Worm (Caenorhabditis elegans) whole organism, L1 larva: ENCODE measurements around the gene Y39A1A.31.
A peak's percentile ranks its signal among the peaks of the same experiment; 100 is the strongest.

Experiments
- C04F5.9 ChIP-seq: sonication (generic microtip); optimal IDR thresholded peaks from 2 replicates; lab custom pipeline; 2016; ENCODE audit warnings: missing genetic modification characterization, missing compliant biosample characterization
- C34B4.2 ChIP-seq: sonication (generic microtip); optimal IDR thresholded peaks from 2 replicates; lab custom pipeline; 2017; ENCODE audit warnings: mild to moderate bottlenecking, missing genetic modification characterization, missing compliant biosample characterization
- F16B12.6 ChIP-seq: fragments of 150-350 bp; optimal IDR thresholded peaks from 2 replicates; lab custom pipeline; 2014; ENCODE audit warnings: missing biosample characterization, missing genetic modification characterization
- aha-1 ChIP-seq: fragments of 150-350 bp; optimal IDR thresholded peaks from 2 replicates; lab custom pipeline; 2014; ENCODE audit warnings: missing biosample characterization, missing genetic modification characterization
- aly-2 ChIP-seq: fragments of 150-350 bp; optimal IDR thresholded peaks from 2 replicates; lab custom pipeline; 2014; ENCODE audit warnings: missing biosample characterization, missing genetic modification characterization
- ama-1 ChIP-seq: fragments of 150-350 bp; optimal IDR thresholded peaks from 2 replicates; lab custom pipeline; 2014
- blmp-1 ChIP-seq: fragments of 150-350 bp; optimal IDR thresholded peaks from 2 replicates; lab custom pipeline; 2014; ENCODE audit warnings: missing biosample characterization, missing genetic modification characterization
- ceh-63 ChIP-seq: fragments of 200-800 bp; sonication (Bioruptor generic); optimal IDR thresholded peaks from 2 replicates; lab custom pipeline; 2018; ENCODE audit warnings: mild to moderate bottlenecking, missing genetic modification characterization, missing compliant biosample characterization
- ceh-8 ChIP-seq: fragments of 200-800 bp; sonication (Bioruptor generic); optimal IDR thresholded peaks from 2 replicates; lab custom pipeline; 2018; ENCODE audit warnings: mild to moderate bottlenecking, missing genetic modification characterization, moderate library complexity, missing compliant biosample characterization
- ceh-82 ChIP-seq, 3 experiments: fragments of 150-350 bp in 1 of 3; sonication (generic microtip) in 2 of 3; optimal IDR thresholded peaks; 2 replicates each; lab custom pipeline; 2014 to 2017; ENCODE audit warnings: missing biosample characterization in 3 of 3, missing genetic modification characterization in 3 of 3
- ceh-88 ChIP-seq: fragments of 200-800 bp; sonication (Bioruptor generic); IDR thresholded peaks from 2 replicates; pipeline ENCODE4 v1.3.6; 2022; ENCODE audit warnings: missing genetic modification characterization, missing compliant biosample characterization
- ces-1 ChIP-seq: fragments of 150-350 bp; optimal IDR thresholded peaks from 2 replicates; lab custom pipeline; 2014; ENCODE audit warnings: missing biosample characterization, missing genetic modification reagents, missing genetic modification characterization
- dpl-1 ChIP-seq, 3 experiments: fragments of 150-350 bp in 2 of 3; sonication (generic microtip) in 1 of 3; optimal IDR thresholded peaks; 2 replicates each; lab custom pipeline; 2014 to 2017; ENCODE audit warnings: missing biosample characterization in 3 of 3, missing genetic modification characterization in 3 of 3, missing genetic modification reagents in 3 of 3
- dsc-1 ChIP-seq: sonication (generic microtip); optimal IDR thresholded peaks from 2 replicates; lab custom pipeline; 2016; ENCODE audit warnings: mild to moderate bottlenecking, missing genetic modification characterization, missing compliant biosample characterization
- efl-1 ChIP-seq, 4 experiments: fragments of 150-350 bp; optimal IDR thresholded peaks in 3 of 4; peaks in 1 of 4; 1 replicate in 1 of 4; 2 replicates in 3 of 4; lab custom pipeline; 2014; ENCODE audit warnings: missing biosample characterization in 2 of 4, missing genetic modification characterization in 2 of 4, missing genetic modification reagents in 2 of 4
- egl-13 ChIP-seq: sonication (generic microtip); optimal IDR thresholded peaks from 2 replicates; lab custom pipeline; 2016; ENCODE audit warnings: missing genotype, missing genetic modification reagents, missing genetic modification characterization, missing compliant biosample characterization
- elt-2 ChIP-seq: sonication (generic microtip); optimal IDR thresholded peaks from 2 replicates; lab custom pipeline; 2016; ENCODE audit warnings: missing genetic modification characterization, mild to moderate bottlenecking, inconsistent platforms, missing compliant biosample characterization, missing genetic modification reagents
- ets-5 ChIP-seq: fragments of 200-800 bp; sonication (Bioruptor generic); IDR thresholded peaks from 2 replicates; pipeline ENCODE4 v1.3.6; 2022; ENCODE audit warnings: missing genetic modification characterization, missing compliant biosample characterization
- fkh-4 ChIP-seq: sonication (generic microtip); optimal IDR thresholded peaks from 2 replicates; lab custom pipeline; 2016; ENCODE audit warnings: missing compliant biosample characterization, missing genetic modification characterization, borderline replicate concordance
- hlh-17 ChIP-seq: fragments of 200-800 bp; sonication (Bioruptor generic); optimal IDR thresholded peaks from 2 replicates; lab custom pipeline; 2018; ENCODE audit warnings: missing genetic modification characterization, mild to moderate bottlenecking, missing compliant biosample characterization, moderate library complexity, borderline replicate concordance
- lin-13 ChIP-seq: fragments of 150-350 bp; optimal IDR thresholded peaks from 2 replicates; lab custom pipeline; 2014; ENCODE audit warnings: missing biosample characterization, missing genetic modification reagents, missing genetic modification characterization
- lin-15B ChIP-seq: fragments of 150-350 bp; sonication (generic microtip); optimal IDR thresholded peaks from 3 replicates; lab custom pipeline; 2014; ENCODE audit warnings: missing biosample characterization, missing genetic modification characterization
- lin-35 ChIP-seq, 2 experiments: fragments of 150-350 bp; optimal IDR thresholded peaks; 2 replicates each; lab custom pipeline; 2014; ENCODE audit warnings: missing biosample characterization in 2 of 2, missing genetic modification characterization in 2 of 2, missing genetic modification reagents in 2 of 2
- lin-39 ChIP-seq: fragments of 150-350 bp; optimal IDR thresholded peaks from 2 replicates; lab custom pipeline; 2014; ENCODE audit warnings: missing biosample characterization, missing genetic modification reagents, missing genetic modification characterization
- lir-3 ChIP-seq: sonication (generic microtip); optimal IDR thresholded peaks from 2 replicates; lab custom pipeline; 2016; ENCODE audit warnings: mild to moderate bottlenecking, missing genetic modification characterization, moderate library complexity, missing compliant biosample characterization; ENCODE audit not compliant: poor library complexity
- mab-9 ChIP-seq: fragments of 200-800 bp; sonication (Bioruptor generic); IDR thresholded peaks from 2 replicates; pipeline ENCODE4 v1.3.6; 2022; ENCODE audit warnings: missing genetic modification reagents, missing genetic modification characterization, missing compliant biosample characterization
- nhr-12 ChIP-seq: sonication (generic microtip); optimal IDR thresholded peaks from 2 replicates; lab custom pipeline; 2017; ENCODE audit warnings: missing biosample characterization, missing genetic modification characterization
- nhr-28 ChIP-seq: fragments of 150-350 bp; optimal IDR thresholded peaks from 2 replicates; lab custom pipeline; 2014; ENCODE audit warnings: missing biosample characterization, missing genetic modification characterization
- nhr-84 ChIP-seq: sonication (generic microtip); optimal IDR thresholded peaks from 2 replicates; lab custom pipeline; 2017; ENCODE audit warnings: missing biosample characterization, missing genetic modification characterization
- nhr-85 ChIP-seq: sonication (generic microtip); peaks from one replicate; lab custom pipeline; 2016; ENCODE audit warnings: missing genetic modification characterization, inconsistent platforms, missing compliant biosample characterization
- nhr-90 ChIP-seq: sonication (generic microtip); optimal IDR thresholded peaks from 2 replicates; lab custom pipeline; 2016; ENCODE audit warnings: mild to moderate bottlenecking, missing genetic modification characterization, missing compliant biosample characterization; ENCODE audit not compliant: poor library complexity
- rnt-1 ChIP-seq: sonication (generic microtip); optimal IDR thresholded peaks from 2 replicates; lab custom pipeline; 2016; ENCODE audit warnings: mild to moderate bottlenecking, missing genetic modification characterization, moderate library complexity, missing compliant biosample characterization
- skn-1 ChIP-seq: fragments of 150-350 bp; optimal IDR thresholded peaks from 2 replicates; lab custom pipeline; 2014; ENCODE audit warnings: missing biosample characterization, missing genetic modification characterization
- snpc-4 ChIP-seq: fragments of 150-350 bp; optimal IDR thresholded peaks from 2 replicates; lab custom pipeline; 2014; ENCODE audit warnings: missing biosample characterization, missing genetic modification characterization
- snu-23 ChIP-seq: sonication (generic microtip); optimal IDR thresholded peaks from 2 replicates; lab custom pipeline; 2016; ENCODE audit warnings: missing genetic modification characterization, missing compliant biosample characterization
- sox-4 ChIP-seq: sonication (generic microtip); optimal IDR thresholded peaks from 2 replicates; lab custom pipeline; 2016; ENCODE audit warnings: missing genetic modification characterization, missing compliant biosample characterization
- sptf-1 ChIP-seq: fragments of 150-350 bp; optimal IDR thresholded peaks from 2 replicates; lab custom pipeline; 2014; ENCODE audit warnings: missing biosample characterization, missing genetic modification characterization
- tbx-2 ChIP-seq: sonication (generic microtip); optimal IDR thresholded peaks from 2 replicates; lab custom pipeline; 2016; ENCODE audit warnings: missing genetic modification characterization, missing compliant biosample characterization
- unc-130 ChIP-seq: fragments of 150-350 bp; optimal IDR thresholded peaks from 2 replicates; lab custom pipeline; 2017; ENCODE audit warnings: missing biosample characterization, missing genetic modification characterization, inconsistent platforms
- unc-86 ChIP-seq: sonication (generic microtip); optimal IDR thresholded peaks from 2 replicates; lab custom pipeline; 2016; ENCODE audit warnings: missing genetic modification characterization, missing compliant biosample characterization
- zag-1 ChIP-seq: fragments of 150-350 bp; optimal IDR thresholded peaks from 2 replicates; lab custom pipeline; 2014; ENCODE audit warnings: missing biosample characterization, missing genetic modification characterization
- zip-4 ChIP-seq: fragments of 200-800 bp; sonication (Bioruptor generic); optimal IDR thresholded peaks from 2 replicates; lab custom pipeline; 2018; ENCODE audit warnings: mild to moderate bottlenecking, missing genetic modification characterization, moderate library complexity, missing compliant biosample characterization

Gene Y39A1A.31

DNA sequence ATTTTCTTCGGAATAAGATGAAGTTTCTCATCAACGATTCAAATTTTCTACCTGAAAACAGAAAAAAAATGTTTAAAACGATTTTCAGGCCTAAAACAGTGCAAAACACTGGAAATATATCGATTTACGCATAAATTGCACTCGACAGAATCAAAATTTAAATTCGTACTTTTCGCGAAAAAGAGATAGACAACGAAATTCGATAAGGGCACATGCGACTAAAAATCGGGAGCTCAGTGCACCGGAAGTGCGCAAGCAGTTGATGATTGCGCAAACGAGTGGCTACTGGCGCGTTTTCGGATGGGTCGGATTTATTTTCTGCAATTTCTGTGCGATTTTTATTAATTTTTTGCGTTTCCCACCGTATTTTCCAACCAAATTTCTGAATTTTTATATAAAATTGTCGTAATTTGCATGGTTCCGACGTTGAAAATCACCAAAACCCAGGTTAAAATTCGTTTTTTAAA lies 18.0 kb upstream of the Y39A1A.31 start, which contains the start of the genes Y39A1A.21 and Y39A1A.22 (continued):
- TF ChIP-seq sox-4 (peak; percentile 76), nhr-85 (peak; percentile 94), dsc-1 (tag; lab: Kevin White, UChicago) (peak; percentile 91), elt-2 (tag; lab: Kevin White, UChicago) (peak; percentile 49), nhr-90 (tag; lab: Kevin White, UChicago) (peak; percentile 86), skn-1 (peak; percentile 53), zag-1 (no peak), efl-1 (optimal IDR thresholded peaks at IDR 0.05; lab: Kevin White, UChicago) (peak; percentile 84 to 86), efl-1 (GFP tag; optimal IDR thresholded peaks at IDR 0.05 in 1 of 2; lab: Kevin White, UChicago) (peak; percentile 80 to 98), aly-2 (tag; lab: Kevin White, UChicago) (peak; percentile 86), unc-130 (tag; lab: Kevin White, UChicago) (peak; percentile 73), lir-3 (tag; lab: Kevin White, UChicago) (no peak), ceh-8 (peak; percentile 60), hlh-17 (GFP tag; lab: Kevin White, UChicago) (no peak), ceh-88 (GFP tag; lab: Robert Waterston, UW) (peak; percentile 45; the same call in 1 of the 2 replicates), zip-4 (GFP tag; lab: Kevin White, UChicago) (peak; percentile 76), blmp-1 (no peak), C04F5.9 (peak; percentile 28), aha-1 (tag; lab: Kevin White, UChicago) (peak; percentile 43), ama-1 (lab: Kevin White, UChicago) (no peak), unc-86 (tag; lab: Kevin White, UChicago) (peak; percentile 82), rnt-1 (tag; lab: Kevin White, UChicago) (peak; percentile 92), egl-13 (tag; lab: Kevin White, UChicago) (peak; percentile 64), ceh-63 (GFP tag; lab: Kevin White, UChicago) (no peak), dpl-1 (GFP tag; optimal IDR thresholded peaks at IDR 0.05; lab: Kevin White, UChicago) (peak; percentile 79 to 85 (median 82)), sptf-1 (tag; lab: Kevin White, UChicago) (no peak), mab-9 (GFP tag; lab: Robert Waterston, UW) (peak; percentile 80), snu-23 (GFP tag; lab: Kevin White, UChicago) (peak; percentile 90), lin-15B (tag; lab: Kevin White, UChicago) (peak; percentile 69), nhr-84 (no peak), C34B4.2 (tag; lab: Kevin White, UChicago) (peak; percentile 20), ces-1 (GFP tag; lab: Kevin White, UChicago) (no peak), lin-35 (GFP tag; optimal IDR thresholded peaks at IDR 0.05; lab: Kevin White, UChicago) (peak; percentile 83 to 88), snpc-4 (tag; lab: Kevin White, UChicago) (peak; percentile 79), F16B12.6 (tag; lab: Kevin White, UChicago) (peak; percentile 73), ets-5 (GFP tag; lab: Robert Waterston, UW) (no peak), ceh-82 (tag; optimal IDR thresholded peaks at IDR 0.05; lab: Kevin White, UChicago) (peak; percentile 84 to 93 (median 86)), lin-13 (GFP tag; lab: Kevin White, UChicago) (peak; percentile 86), nhr-28 (no peak), tbx-2 (tag; lab: Kevin White, UChicago) (peak; percentile 87), lin-39 (tag; lab: Kevin White, UChicago) (peak; percentile 85), fkh-4 (tag; lab: Kevin White, UChicago) (no peak)

DNA sequence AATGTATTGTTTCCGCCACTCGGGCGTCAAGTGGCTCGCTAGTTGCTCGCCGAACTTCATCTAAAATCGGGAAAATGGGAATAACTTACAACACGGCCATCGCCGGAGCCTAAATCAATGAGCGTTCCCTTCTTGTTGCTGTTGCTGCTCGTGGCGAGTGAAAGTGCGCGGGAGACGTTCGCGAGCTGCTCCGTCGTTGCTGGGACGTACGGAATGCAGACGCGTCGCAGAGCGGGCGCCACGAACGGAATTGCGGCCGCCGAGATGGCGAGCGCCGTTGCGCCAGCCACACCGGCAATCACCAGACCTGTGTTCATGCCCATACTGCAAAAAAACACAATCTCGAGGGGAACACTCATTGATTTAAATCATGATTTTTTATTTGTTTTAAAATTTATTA lies 17.5 kb upstream of the Y39A1A.31 start:
- no peak for TF ChIP-seq nhr-12 (tag; lab: Kevin White, UChicago)
